Fruit fly (Drosophila melanogaster) whole organism, wandering third instar larva: ENCODE measurements around the gene ND-51.

Experiments
- Abd-B ChIP-seq: fragments of >200 bp; optimal IDR thresholded peaks from 2 replicates; lab custom pipeline; 2017; ENCODE audit warnings: missing biosample characterization, missing genetic modification characterization
- CG32264 ChIP-seq: fragments of 200-800 bp; sonication (Bioruptor generic); optimal IDR thresholded peaks from 2 replicates; lab custom pipeline; 2016; ENCODE audit warnings: missing biosample characterization, missing genetic modification characterization
- GATAd ChIP-seq: sonication (Bioruptor generic); optimal IDR thresholded peaks from 2 replicates; lab custom pipeline; 2016; ENCODE audit warnings: missing biosample characterization, missing genetic modification characterization
- Hnf4 ChIP-seq: fragments of 200-800 bp; sonication (Bioruptor generic); optimal IDR thresholded peaks from 2 replicates; lab custom pipeline; 2016; ENCODE audit warnings: missing biosample characterization, mild to moderate bottlenecking, missing genetic modification characterization
- Hr83 ChIP-seq: fragments of 200-300 bp; sonication (Bioruptor generic); optimal IDR thresholded peaks from 2 replicates; lab custom pipeline; 2016; ENCODE audit warnings: missing biosample characterization, mild to moderate bottlenecking, missing genetic modification characterization, moderate library complexity; ENCODE audit not compliant: poor library complexity, severe bottlenecking
- br ChIP-seq: fragments of 200-800 bp; sonication (Bioruptor generic); optimal IDR thresholded peaks from 2 replicates; lab custom pipeline; 2016; ENCODE audit warnings: missing biosample characterization, missing genetic modification characterization
- h ChIP-seq: fragments of 200-800 bp; sonication (Bioruptor generic); optimal IDR thresholded peaks from 3 replicates; lab custom pipeline; 2016; ENCODE audit warnings: missing biosample characterization, mild to moderate bottlenecking, missing genetic modification characterization
- jim ChIP-seq: fragments of 175-275, 200-325 bp; sonication (Bioruptor generic); optimal IDR thresholded peaks from 2 replicates; lab custom pipeline; 2016; ENCODE audit warnings: missing biosample characterization, mild to moderate bottlenecking, missing genetic modification characterization
- pan ChIP-seq: fragments of >200 bp; optimal IDR thresholded peaks from 2 replicates; lab custom pipeline; 2017
- psq ChIP-seq: fragments of 200-800 bp; sonication (Bioruptor generic); optimal IDR thresholded peaks from 3 replicates; lab custom pipeline; 2017; ENCODE audit warnings: missing biosample characterization, mild to moderate bottlenecking, missing genetic modification characterization, moderate library complexity
- tai ChIP-seq: sonication (Bioruptor generic); optimal IDR thresholded peaks from 2 replicates; lab custom pipeline; 2016; ENCODE audit warnings: missing biosample characterization, missing genetic modification characterization
- usp ChIP-seq: fragments of >200 bp; optimal IDR thresholded peaks from 2 replicates; lab custom pipeline; 2017; ENCODE audit warnings: missing biosample characterization, missing genetic modification characterization

DNA sequence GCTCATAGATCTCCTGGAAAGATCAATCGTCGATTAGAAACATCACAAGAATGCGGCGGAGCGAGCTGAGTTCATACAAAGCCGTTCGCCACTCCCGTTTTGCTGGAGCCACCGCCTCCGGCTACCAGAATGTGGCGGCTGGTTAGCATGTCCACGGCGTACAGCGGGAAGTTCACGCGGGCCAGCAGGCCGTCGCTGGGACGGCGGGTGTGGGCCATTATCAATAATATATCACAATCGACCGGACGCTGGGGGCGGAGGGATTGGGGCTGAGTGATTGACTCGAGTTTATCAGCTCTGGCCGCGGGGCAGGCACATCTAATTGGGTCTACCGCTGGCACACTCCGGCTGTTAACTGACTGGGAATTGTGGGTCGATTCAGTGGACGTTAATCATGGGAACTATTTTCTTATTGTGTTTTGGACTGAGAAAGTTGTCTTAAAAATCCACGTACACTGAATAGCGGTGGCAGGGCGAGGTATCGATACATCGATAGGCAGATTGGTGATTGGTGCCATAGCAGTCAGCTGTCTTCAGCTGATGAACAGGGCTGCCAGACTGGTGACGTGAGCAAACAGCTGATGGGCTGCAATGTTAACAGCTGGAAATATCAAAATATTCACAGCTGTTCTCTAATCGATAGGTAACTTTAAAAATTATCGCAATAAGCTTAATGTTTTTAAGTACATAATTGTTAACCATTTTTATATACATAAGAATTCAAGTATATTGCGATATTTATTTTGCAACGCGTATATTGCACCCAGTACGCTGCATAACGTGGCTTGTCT is 36.1 kb upstream of the ND-51 start, which contains the start of gene CG9175:
- TF ChIP-seq tai (GFP tag; lab: Kevin White, UChicago) (no peak), CG32264 (GFP tag; lab: Kevin White, UChicago) (no peak), Abd-B (GFP tag; lab: Kevin White, UChicago) (no peak), jim (GFP tag; lab: Kevin White, UChicago) (peak; percentile 40), usp (no peak), psq (GFP tag; lab: Kevin White, UChicago) (no peak), GATAd (no peak), Hr83 (GFP tag; lab: Kevin White, UChicago) (peak; percentile 13), Hnf4 (peak; percentile 9), pan (lab: Kevin White, UChicago) (no peak), br (GFP tag; lab: Kevin White, UChicago) (no peak), h (GFP tag; lab: Kevin White, UChicago) (peak; percentile 40)
